Worm (Caenorhabditis elegans) whole organism, midembryonic: Measurements from ENCODE around the gene ZK970.8.

Experiments
- T22C8.4 ChIP-seq: fragments of 200-800 bp; sonication (Bioruptor generic); IDR thresholded peaks from 2 replicates; pipeline ENCODE4 v1.3.6; 2022; ENCODE audit warnings: missing genetic modification characterization, missing compliant biosample characterization
- cog-1 ChIP-seq: sonication (generic microtip); optimal IDR thresholded peaks from 2 replicates; lab custom pipeline; 2016; ENCODE audit warnings: missing genetic modification characterization, missing compliant biosample characterization
- flt-1 ChIP-seq: fragments of 200-800 bp; sonication (Bioruptor generic); IDR thresholded peaks from 2 replicates; pipeline ENCODE4 v1.3.6; 2022; ENCODE audit warnings: missing genetic modification characterization, missing compliant biosample characterization
- klf-2 ChIP-seq: fragments of 200-800 bp; sonication (Bioruptor generic); conservative IDR thresholded peaks from 2 replicates; pipeline ENCODE4 v1.3.6; 2022; ENCODE audit warnings: missing genetic modification reagents, missing genetic modification characterization, missing compliant biosample characterization
- med-1 ChIP-seq: sonication (generic microtip); optimal IDR thresholded peaks from 2 replicates; lab custom pipeline; 2017; ENCODE audit warnings: missing genetic modification characterization, mild to moderate bottlenecking, missing compliant biosample characterization, antibody characterized with exemption, missing genetic modification reagents; ENCODE audit not compliant: insufficient read depth
- ref-1 ChIP-seq: fragments of 200-800 bp; sonication (Bioruptor generic); conservative IDR thresholded peaks from 2 replicates; pipeline ENCODE4 v1.3.6; 2022; ENCODE audit warnings: missing genetic modification reagents, missing genetic modification characterization, missing compliant biosample characterization
- tab-1 ChIP-seq: fragments of 200-800 bp; sonication (Bioruptor generic); IDR thresholded peaks from 2 replicates; pipeline ENCODE4 v1.3.6; 2022; ENCODE audit warnings: missing genetic modification characterization, missing compliant biosample characterization
- ztf-23 ChIP-seq: fragments of 200-800 bp; sonication (Bioruptor generic); IDR thresholded peaks from 2 replicates; pipeline ENCODE4 v1.3.6; 2022; ENCODE audit warnings: missing genetic modification reagents, missing genetic modification characterization, missing compliant biosample characterization
- ztf-29 ChIP-seq: fragments of 200-800 bp; sonication (Bioruptor generic); IDR thresholded peaks from 2 replicates; pipeline ENCODE4 v1.3.6; 2022; ENCODE audit warnings: missing genetic modification reagents, missing genetic modification characterization, missing compliant biosample characterization

The ZK970.8 gene

DNA sequence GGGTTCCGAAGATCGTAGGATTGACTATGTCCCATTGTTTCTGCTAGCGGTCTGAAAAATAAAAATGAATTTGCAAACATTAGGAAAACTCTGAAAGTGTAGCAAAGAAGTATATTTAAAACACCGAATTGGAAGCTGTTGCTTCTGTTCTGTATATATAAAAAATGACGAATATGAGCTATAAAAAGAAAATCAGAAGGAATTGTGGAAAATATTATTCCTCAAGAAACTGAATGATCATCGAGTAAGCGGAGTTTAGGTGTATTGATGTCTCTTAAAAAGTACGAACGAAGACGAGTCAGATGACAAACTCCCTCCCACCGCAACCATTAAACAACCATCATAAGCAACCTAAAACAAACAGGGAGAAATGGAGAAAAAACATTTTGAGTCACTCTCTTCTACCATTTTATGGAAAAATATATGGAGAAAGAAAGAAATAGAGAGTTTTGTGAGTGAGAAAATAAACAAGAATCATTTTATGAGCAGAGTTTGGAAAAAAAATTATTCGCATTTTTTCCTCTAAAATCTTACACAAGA, 48.1 kb downstream of the ZK970.8 start, which contains the start of gene C07E3.3:
TSS of gene C07E3.3 (minus strand) at position 51 of the 540 bp plus-strand sequence.
- TF ChIP-seq ztf-29 (GFP tag; lab: Robert Waterston, UW), result no peak
- no peak for TF ChIP-seq ztf-23 (GFP tag; lab: Robert Waterston, UW)
- TF ChIP-seq flt-1 (GFP tag; lab: Robert Waterston, UW), result no peak
- no peak for TF ChIP-seq T22C8.4 (GFP tag; lab: Robert Waterston, UW)
- no peak for TF ChIP-seq med-1 (GFP tag; lab: Kevin White, UChicago)
- no peak for TF ChIP-seq cog-1 (tag; lab: Kevin White, UChicago)
- TF ChIP-seq klf-2 (GFP tag; lab: Robert Waterston, UW), result no peak
- TF ChIP-seq tab-1 (GFP tag; lab: Robert Waterston, UW), result no peak
- TF ChIP-seq ref-1, result no peak
